Worm (Caenorhabditis elegans) whole organism, L4/young adult: ENCODE measurements around the gene Y39A1A.21.

Experiments used
- W03F9.2 ChIP-seq: fragments of 150-350 bp; optimal IDR thresholded peaks from 2 replicates; lab custom pipeline; 2014; ENCODE audit warnings: missing biosample characterization, missing genetic modification characterization
- dao-5 ChIP-seq: sonication (generic microtip); optimal IDR thresholded peaks from 2 replicates; lab custom pipeline; 2016; ENCODE audit warnings: missing genotype, missing genetic modification characterization, moderate library complexity, missing compliant biosample characterization

ce11 chrIII:10721056-10721455 lies 14.2 kb upstream of the Y39A1A.21 start:
- TF ChIP-seq dao-5 (tag; lab: Kevin White, UChicago): no peak
- no peak for TF ChIP-seq W03F9.2 (tag; lab: Kevin White, UChicago)
